Worm (Caenorhabditis elegans): Measurements from ENCODE around the gene F36H9.1.
"Not testable (repeated sequence)": the region's sequence is repeated elsewhere in the genome, so short reads cannot be mapped to it uniquely, and the experiment has no call there.

The F36H9.1 gene

ce11 chrV:1781922-1782321 is 12.4 kb upstream of the F36H9.1 start, which contains the start of gene F36H9.5:
Gene F36H9.5 (minus strand): TSS chrV:1782022.
- TF ChIP-seq W03F9.2 (tag; optimal IDR thresholded peaks at IDR 0.05), result no peak
- TF ChIP-seq dao-5 (tag; optimal IDR thresholded peaks at IDR 0.05), result no peak

- TF ChIP-seq him-1 (tag; optimal IDR thresholded peaks at IDR 0.05) (no peak), dao-5 (tag; optimal IDR thresholded peaks at IDR 0.05) (no peak), W03F9.2 (tag; optimal IDR thresholded peaks at IDR 0.05) (no peak)
These were observed 6.2 kb upstream of the F36H9.1 start, which contains the start of gene F36H9.2 for ce11 chrV:1788157-1788556. Gene F36H9.2 (plus strand): TSS chrV:1788457.

- TF ChIP-seq W03F9.2 (tag; optimal IDR thresholded peaks at IDR 0.05), result no peak
- no peak for TF ChIP-seq him-1 (tag; optimal IDR thresholded peaks at IDR 0.05)
- no peak for TF ChIP-seq dao-5 (tag; optimal IDR thresholded peaks at IDR 0.05)
These were observed 4.8 kb upstream of the F36H9.1 start for ce11 chrV:1789495-1789894.

DNA sequence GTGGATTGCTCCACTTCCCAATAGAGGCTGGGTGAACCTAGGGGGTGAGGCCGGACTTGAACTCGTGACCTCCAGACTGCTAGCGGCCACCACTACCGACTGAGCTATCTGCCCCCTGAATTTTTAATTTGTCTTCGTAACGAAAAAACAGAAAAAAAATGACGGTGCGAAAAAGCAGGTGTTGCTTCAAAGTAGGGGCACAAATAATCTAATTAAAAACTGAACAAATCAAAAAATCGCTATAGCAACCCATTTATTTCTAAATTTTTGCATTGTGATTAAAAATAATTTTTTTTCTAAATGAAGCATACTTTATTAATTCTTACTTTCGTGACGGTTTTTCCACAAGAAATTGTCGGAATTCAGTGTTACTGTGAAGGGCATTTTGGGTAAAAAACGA is 3.6 kb downstream of the F36H9.1 start, which contains the start of gene F36H9.10:
TSS of gene F36H9.10 (plus strand) at position 301 of the 400 bp plus-strand sequence.
- no peak for TF ChIP-seq W03F9.2 (tag; optimal IDR thresholded peaks at IDR 0.05)
- TF ChIP-seq him-1 (tag; optimal IDR thresholded peaks at IDR 0.05), result no peak
- no peak for TF ChIP-seq dao-5 (tag; optimal IDR thresholded peaks at IDR 0.05)

DNA sequence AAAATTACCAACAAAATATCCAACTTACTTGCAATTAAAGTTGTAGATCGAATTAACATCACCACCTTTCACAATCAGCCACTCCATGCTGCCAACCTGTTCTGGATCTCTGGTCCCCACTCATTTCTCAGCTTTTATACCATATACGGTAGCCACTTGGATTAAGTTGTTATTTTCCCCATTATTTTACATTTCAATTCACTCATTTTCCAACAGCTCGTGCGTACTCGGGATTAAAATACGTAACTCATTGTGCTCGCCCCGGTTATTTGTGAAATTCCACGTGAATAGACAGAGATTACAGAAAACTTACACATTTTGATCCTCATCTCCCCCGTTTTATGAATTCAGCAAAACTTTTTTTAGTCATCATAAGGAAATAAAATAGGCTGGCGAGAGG is 8.7 kb downstream of the F36H9.1 start, which contains the start of gene srt-41:
TSS of gene srt-41 (minus strand) at position 101 of the 400 bp plus-strand sequence.
- TF ChIP-seq W03F9.2 (tag; optimal IDR thresholded peaks at IDR 0.05), result no peak
- no peak for TF ChIP-seq him-1 (tag; optimal IDR thresholded peaks at IDR 0.05)
- TF ChIP-seq dao-5 (tag; optimal IDR thresholded peaks at IDR 0.05), result no peak

DNA sequence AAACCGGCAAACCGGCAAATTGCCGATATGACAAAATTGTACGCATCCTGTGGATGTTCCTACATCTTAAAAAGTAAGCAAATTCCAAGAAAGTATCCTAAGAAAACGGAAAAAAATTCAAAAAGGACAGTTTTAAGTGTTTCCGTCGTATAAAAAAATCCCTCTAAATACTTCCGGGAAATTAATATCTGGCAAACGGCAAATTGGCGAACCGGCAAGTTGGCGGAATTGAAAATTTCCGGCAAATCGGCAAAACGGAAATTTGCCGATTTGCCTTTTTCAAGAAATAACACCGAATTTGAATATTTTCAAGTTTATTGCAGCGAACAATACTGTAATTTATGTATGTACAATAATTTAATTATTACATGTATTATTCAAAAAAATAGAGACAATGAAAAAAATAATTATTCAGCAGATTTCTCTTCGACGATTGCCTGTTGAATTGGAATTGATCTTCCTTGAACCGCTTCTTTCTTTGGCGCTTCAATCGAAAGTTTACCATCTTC is 9.8 kb downstream of the F36H9.1 start:
- TF ChIP-seq W03F9.2 (tag; optimal IDR thresholded peaks at IDR 0.05) (peak; percentile 11), dao-5 (tag; optimal IDR thresholded peaks at IDR 0.05) (no peak)

ce11 chrV:1804645-1805559 is 10.6 kb downstream of the F36H9.1 start, which contains the start of the genes hsp-16.2 and hsp-16.41:
Gene hsp-16.2 (minus strand): TSS chrV:1804957.
Gene hsp-16.41 (plus strand): TSS chrV:1805178.
- TF ChIP-seq him-1 (tag; optimal IDR thresholded peaks at IDR 0.05), result no peak
- peak; percentile 6 for TF ChIP-seq W03F9.2 (tag; optimal IDR thresholded peaks at IDR 0.05)
- no peak for TF ChIP-seq dao-5 (tag; optimal IDR thresholded peaks at IDR 0.05)

ce11 chrV:1805724-1806316 is 11.5 kb downstream of the F36H9.1 start:
- TF ChIP-seq W03F9.2 (tag; optimal IDR thresholded peaks at IDR 0.05), result no peak
- no peak for TF ChIP-seq him-1 (tag; optimal IDR thresholded peaks at IDR 0.05)
- no peak for TF ChIP-seq dao-5 (tag; optimal IDR thresholded peaks at IDR 0.05)

ce11 chrV:1807160-1807559 is 12.8 kb downstream of the F36H9.1 start, which contains the start of gene srt-42:
Gene srt-42 (plus strand): TSS chrV:1807460.
- TF ChIP-seq W03F9.2 (tag; optimal IDR thresholded peaks at IDR 0.05) (no peak), him-1 (tag; optimal IDR thresholded peaks at IDR 0.05) (no peak), dao-5 (tag; optimal IDR thresholded peaks at IDR 0.05) (no peak)

- no peak for TF ChIP-seq dao-5 (tag; optimal IDR thresholded peaks at IDR 0.05)
- no peak for TF ChIP-seq him-1 (tag; optimal IDR thresholded peaks at IDR 0.05)
- no peak for TF ChIP-seq W03F9.2 (tag; optimal IDR thresholded peaks at IDR 0.05)
These were observed 16.7 kb downstream of the F36H9.1 start, which contains the start of gene Y46H3A.4 for ce11 chrV:1811035-1811434. Gene Y46H3A.4 (minus strand): TSS chrV:1811135.

DNA sequence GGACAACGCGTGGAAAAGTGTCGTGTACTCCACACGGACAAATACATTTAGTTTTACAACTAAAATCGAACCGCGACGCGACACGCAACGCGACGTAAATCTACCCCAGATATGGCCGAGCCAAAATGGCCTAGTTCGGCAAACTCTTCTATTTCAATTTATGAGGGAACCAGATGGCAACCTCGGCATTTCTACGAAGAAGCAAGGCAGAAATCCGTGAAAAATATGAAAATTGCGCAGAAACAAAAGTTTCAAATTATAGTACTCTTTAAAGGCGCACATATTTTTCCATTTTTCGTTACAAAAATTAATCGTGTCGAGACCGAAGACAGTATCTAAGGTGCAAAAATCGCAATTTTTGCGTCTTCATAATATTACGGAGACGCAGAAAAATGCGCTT is 20.5 kb downstream of the F36H9.1 start, which contains the start of gene Y46H3A.5:
TSS of gene Y46H3A.5 (minus strand) at position 101 of the 400 bp plus-strand sequence.
- not testable (repeated sequence) for TF ChIP-seq him-1, dao-5, W03F9.2 (tag; optimal IDR thresholded peaks at IDR 0.05)

- no peak for TF ChIP-seq him-1 (tag; optimal IDR thresholded peaks at IDR 0.05)
- no peak for TF ChIP-seq dao-5 (tag; optimal IDR thresholded peaks at IDR 0.05)
- TF ChIP-seq W03F9.2 (tag; optimal IDR thresholded peaks at IDR 0.05), result no peak
These were observed 25.7 kb downstream of the F36H9.1 start for ce11 chrV:1820016-1820415.

DNA sequence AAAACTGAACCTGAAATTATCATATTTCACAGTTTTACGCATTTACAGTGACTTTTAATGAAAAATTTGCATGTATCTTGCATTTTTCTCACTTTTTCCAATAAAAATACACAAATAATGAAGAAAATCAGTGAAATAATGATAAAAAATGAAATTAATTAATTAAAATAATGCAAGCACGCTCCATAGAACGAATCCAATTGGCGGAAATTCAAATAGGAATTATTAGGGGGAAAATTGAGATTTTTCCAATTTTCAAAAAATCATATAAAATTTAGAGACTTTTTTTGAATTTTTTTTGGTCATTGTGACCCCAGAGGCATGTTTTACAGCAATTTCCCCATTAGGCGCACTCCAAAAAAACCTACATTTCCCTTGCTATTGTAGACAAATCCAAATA is 26.4 kb downstream of the F36H9.1 start:
- TF ChIP-seq dao-5 (tag; optimal IDR thresholded peaks at IDR 0.05) (no peak), him-1 (tag; optimal IDR thresholded peaks at IDR 0.05) (no peak), W03F9.2 (tag; optimal IDR thresholded peaks at IDR 0.05) (no peak)

Data from whole organism, L4/young adult.